Fruit fly (Drosophila melanogaster) whole organism, larva: ENCODE data around the gene CG33795.

ENCODE experiments used
- noc ChIP-seq: fragments of 200-800 bp; sonication (Bioruptor generic); optimal IDR thresholded peaks from 3 replicates; lab custom pipeline; 2019; ENCODE audit warnings: missing biosample characterization, mild to moderate bottlenecking, missing genetic modification characterization, moderate library complexity

CG33795 gene

dm6 chr3L:16178433-16178832 lies 7.3 kb upstream of the CG33795 start:
- no peak for TF ChIP-seq noc (tag; lab: Kevin White, UChicago)

DNA sequence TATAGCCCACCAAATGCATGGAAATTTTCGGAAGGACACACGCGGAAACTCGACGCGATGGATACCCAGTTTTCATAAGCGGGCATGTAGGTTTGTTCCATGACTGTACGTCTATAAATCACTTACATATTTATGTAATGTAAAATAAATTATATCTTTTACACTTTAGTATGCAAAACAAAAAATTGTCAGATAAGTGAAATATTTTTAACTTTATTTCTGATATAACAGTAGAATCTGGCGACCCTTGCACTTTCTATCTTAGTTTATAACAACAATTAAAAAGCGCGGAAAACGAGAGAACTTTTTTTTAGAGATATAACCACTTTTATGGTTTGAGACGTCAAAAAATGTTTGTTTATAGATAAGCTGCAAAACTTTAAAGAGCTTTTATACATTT lies 6.6 kb upstream of the CG33795 start:
- no peak for TF ChIP-seq noc (tag; lab: Kevin White, UChicago)

DNA sequence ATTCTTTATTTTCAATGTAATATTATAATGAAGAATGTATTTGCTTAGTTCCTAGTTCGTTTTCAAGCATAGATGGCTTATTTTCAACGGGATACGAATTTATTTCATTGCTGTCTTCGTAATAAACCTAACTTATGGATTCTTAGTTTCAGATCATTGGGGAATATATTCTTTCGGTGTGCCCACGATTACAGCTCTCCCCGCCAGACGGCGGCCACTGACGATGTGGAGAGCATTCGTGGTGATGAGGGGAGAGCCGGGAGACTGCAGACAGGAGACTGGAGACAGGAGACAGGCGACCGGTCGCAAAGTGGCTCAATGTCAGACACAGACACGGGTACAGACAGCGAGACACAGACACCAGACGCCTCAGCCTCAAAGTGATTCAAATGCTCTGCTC lies 6.1 kb upstream of the CG33795 start:
- TF ChIP-seq noc (tag; lab: Kevin White, UChicago), result no peak

- TF ChIP-seq noc (tag; lab: Kevin White, UChicago), result no peak
Observed at dm6 chr3L:16176492-16176891, 5.3 kb upstream of the CG33795 start.

DNA sequence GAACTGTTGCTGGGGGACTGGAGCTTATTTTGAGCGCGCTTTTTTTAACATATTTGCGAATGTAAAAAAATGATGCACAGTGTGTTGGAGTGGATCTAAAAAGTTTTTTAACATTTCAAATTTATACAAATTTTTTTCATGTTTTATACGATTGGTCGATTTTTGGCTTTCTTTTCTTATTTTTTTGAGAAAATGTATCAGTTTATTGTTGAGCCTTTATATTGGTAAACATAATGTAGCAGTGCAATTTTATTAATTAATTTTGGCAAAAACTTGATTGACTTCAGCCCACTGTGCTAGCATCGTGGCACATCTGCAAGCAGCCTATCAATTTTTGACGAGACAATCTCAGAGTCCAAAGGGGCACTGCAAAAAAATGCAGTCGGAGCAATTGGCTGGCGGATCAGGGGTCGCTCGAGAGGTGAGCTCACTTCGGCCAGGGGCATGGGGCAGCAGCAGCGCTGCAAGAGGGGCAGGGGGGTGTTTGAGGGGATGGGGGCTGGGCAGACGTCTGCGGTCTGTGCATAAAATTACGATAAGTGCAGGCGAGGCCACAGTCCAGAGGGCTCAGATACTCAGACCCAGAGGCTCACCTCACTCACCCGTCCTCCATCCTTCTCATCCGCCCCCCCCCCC lies 4.6 kb upstream of the CG33795 start:
- no peak for TF ChIP-seq noc (tag; lab: Kevin White, UChicago)

DNA sequence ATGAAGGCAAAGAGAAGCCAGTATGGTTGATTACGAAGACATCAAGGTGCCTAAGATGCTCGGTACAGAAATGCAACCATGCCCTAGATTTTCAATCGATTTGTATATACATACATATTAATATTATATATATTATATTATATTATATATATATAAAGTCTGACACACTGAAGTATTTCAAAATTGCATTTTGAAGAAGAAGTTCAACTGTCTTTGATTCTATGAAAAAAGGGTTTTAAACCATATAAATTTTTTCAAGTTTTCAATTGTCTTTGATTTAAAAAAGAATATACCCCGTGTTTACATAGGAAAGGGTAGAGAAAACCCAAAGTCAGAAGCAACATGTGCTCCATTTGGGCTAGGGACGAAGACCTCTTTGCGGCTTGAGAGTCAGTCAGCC lies 3.6 kb upstream of the CG33795 start:
- no peak for TF ChIP-seq noc (tag; lab: Kevin White, UChicago)

DNA sequence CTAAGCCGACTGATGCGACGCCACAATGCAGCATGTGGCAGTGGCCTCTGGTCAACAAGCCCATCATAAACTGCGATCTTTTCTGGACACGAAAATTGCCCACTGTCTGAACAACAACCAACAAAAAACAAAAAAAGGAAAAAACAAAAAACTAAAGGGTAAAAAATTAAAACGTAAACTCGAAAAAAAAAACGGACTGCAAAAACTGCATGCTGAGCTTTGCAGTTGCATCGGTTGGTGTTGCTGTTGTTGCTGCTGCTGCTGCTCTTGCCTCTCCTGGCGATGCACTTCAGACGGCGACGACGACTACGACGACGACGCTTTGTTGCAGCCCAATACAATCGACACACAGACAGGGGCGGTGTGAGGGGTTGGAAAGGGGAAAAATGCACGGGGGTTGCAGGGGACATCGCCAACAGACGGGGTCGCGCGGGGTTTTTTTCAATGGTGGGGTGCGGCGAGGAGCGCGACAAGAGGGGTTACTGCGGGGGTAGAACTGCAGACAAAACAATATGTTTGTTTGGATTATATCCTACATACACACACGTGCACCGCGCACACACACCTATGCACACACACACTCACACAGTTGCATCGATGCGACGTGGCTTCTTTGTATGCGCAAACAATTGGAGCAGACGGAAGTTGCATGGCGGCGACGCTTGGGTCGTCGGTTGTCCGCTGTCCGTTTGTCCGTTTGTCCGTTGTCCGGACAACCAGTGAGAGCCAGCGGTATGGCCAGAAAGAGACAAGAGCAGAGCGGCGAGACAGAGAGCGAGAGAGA lies 2.8 kb upstream of the CG33795 start:
- no peak for TF ChIP-seq noc (tag; lab: Kevin White, UChicago)

DNA sequence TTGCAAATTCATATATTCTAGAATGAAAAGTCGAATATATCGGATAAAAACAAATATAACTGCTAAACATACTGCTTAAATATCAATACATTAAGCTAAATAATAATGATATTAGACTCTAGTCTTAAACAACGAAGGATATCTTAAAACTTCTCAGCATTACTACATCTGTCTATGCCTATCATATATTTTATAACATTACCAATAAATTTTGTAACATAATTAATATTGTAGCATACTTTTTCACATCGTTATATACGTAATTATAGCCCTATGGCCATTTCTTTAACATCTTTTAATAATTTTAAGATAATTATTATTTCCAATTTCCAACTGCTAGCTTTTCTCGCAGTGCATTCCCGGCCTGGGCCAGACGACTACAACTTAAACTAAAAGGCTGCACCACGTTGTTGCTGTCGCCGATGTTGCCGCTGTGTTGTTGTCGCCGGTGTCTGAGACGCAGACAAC lies 1.7 kb upstream of the CG33795 start:
- TF ChIP-seq noc (tag; lab: Kevin White, UChicago), result no peak

DNA sequence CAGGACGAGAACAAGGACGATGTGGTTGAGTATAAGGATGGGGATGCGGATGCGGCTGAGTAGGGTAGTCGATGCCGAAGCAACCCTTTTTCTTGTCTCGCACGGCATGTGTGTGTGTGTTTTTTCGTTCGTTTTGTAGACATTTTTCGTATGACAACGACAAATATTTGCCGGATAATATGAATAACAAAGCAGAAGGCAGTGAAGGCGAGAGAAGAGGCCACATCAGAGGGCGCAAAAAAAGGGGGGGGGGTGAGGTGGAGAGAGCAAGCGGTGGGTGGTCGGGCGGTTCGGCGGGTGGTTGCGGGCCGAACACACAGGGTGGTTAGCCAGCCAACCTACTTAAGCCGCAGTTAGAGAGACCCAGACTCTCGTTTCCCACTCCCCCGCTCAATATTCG lies 1.2 kb upstream of the CG33795 start:
- TF ChIP-seq noc (tag; lab: Kevin White, UChicago), result no peak

dm6 chr3L:16170006-16170405 lies 1.2 kb downstream of the CG33795 start, which contains the start of gene CG33796:
Gene CG33796 (minus strand): TSS chr3L:16170106.
- TF ChIP-seq noc (tag; lab: Kevin White, UChicago), result no peak

DNA sequence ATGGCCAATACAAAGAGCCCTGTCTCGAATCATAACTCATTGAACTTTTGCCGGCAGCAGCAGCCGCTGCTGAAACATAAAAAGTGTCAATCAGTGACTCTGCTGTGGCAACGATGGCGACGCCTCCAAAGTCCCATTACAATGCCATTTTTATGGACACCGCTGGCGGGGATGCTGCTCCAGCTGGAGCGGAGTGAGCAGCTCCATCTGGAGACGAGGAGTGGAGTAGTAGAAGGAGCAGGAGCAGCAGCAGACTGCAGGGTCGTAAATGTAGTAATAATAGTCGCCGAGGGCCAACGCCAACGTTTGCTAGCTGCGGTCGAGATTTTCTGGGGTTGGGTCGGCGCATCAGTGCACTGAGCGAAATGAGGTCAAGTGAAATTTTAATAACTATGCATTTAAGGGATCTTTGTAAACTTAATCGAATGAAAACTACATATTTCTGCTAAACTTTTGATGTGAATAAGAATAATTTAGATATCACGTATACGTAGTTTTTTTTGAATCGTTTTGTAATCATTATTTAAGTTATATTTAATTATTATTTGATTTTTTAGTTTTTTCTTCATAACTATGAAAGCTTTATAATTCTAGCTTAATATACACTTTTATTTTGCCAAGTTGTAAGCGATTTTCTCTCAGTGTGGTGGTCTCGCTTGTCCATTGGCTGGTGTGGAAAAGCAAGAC lies 2.5 kb downstream of the CG33795 start:
- no peak for TF ChIP-seq noc (tag; lab: Kevin White, UChicago)

dm6 chr3L:16167723-16168386 lies 3.3 kb downstream of the CG33795 start:
- TF ChIP-seq noc (tag; lab: Kevin White, UChicago), result no peak

dm6 chr3L:16166998-16167344 lies 4.2 kb downstream of the CG33795 start:
- TF ChIP-seq noc (tag; lab: Kevin White, UChicago), result no peak

DNA sequence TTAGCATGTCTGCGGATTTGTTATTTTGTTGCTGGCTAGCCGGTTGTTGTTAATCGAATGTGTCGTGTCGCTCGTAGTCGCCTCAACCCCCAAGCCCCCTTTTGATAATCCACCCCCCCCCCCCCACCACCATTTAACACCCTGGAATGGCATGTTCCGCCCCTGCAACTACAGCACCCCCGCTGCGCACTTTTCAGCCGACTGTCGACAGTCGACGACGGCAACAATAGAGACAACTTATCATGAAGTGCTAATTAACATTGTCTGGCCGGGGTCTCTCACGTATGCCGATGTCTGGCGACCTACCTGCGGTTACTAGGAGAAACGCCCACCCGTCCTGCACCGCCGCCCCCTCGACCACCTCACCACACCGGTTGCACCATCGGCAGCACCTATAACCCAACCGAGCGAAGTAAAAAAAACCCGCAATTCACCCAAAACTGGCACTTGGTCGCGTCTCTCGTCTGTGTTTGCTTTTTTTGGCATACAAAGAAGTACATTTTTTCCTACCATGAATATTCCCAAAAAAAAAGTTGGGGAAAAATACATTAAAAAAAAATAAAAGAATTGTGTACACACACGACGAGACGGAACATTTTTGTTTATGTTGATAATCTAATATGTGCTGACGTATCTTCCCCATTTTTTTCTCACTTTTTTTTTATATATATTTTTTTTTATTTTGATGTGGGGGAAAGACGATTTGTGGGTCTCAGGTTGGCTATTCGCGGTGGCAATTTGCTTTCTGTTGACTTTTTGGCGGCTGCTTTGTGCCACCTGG lies 4.8 kb downstream of the CG33795 start:
- peak; percentile 8 for TF ChIP-seq noc (tag; lab: Kevin White, UChicago)
